Worm (Caenorhabditis elegans) whole organism, L1 larva: ENCODE measurements around the gene swan-2.

Experiments used
- C16A3.4 ChIP-seq: fragments of 150-350 bp; optimal IDR thresholded peaks from 2 replicates; lab custom pipeline; 2014; ENCODE audit warnings: missing biosample characterization, missing genetic modification characterization
- C34B4.2 ChIP-seq: sonication (generic microtip); optimal IDR thresholded peaks from 2 replicates; lab custom pipeline; 2017; ENCODE audit warnings: mild to moderate bottlenecking, missing genetic modification characterization, missing compliant biosample characterization
- aha-1 ChIP-seq: fragments of 150-350 bp; optimal IDR thresholded peaks from 2 replicates; lab custom pipeline; 2014; ENCODE audit warnings: missing biosample characterization, missing genetic modification characterization
- alr-1 ChIP-seq: fragments of 200-800 bp; sonication (Bioruptor generic); optimal IDR thresholded peaks from 2 replicates; lab custom pipeline; 2018; ENCODE audit warnings: borderline replicate concordance, mild to moderate bottlenecking, missing genetic modification characterization, missing compliant biosample characterization
- ceh-63 ChIP-seq: fragments of 200-800 bp; sonication (Bioruptor generic); optimal IDR thresholded peaks from 2 replicates; lab custom pipeline; 2018; ENCODE audit warnings: mild to moderate bottlenecking, missing genetic modification characterization, missing compliant biosample characterization
- ceh-8 ChIP-seq: fragments of 200-800 bp; sonication (Bioruptor generic); optimal IDR thresholded peaks from 2 replicates; lab custom pipeline; 2018; ENCODE audit warnings: mild to moderate bottlenecking, missing genetic modification characterization, moderate library complexity, missing compliant biosample characterization
- ceh-88 ChIP-seq: fragments of 200-800 bp; sonication (Bioruptor generic); IDR thresholded peaks from 2 replicates; pipeline ENCODE4 v1.3.6; 2022; ENCODE audit warnings: missing genetic modification characterization, missing compliant biosample characterization
- ceh-90 ChIP-seq: sonication (generic microtip); optimal IDR thresholded peaks from 2 replicates; lab custom pipeline; 2016; ENCODE audit warnings: missing genetic modification characterization, missing compliant biosample characterization
- ces-1 ChIP-seq: fragments of 150-350 bp; optimal IDR thresholded peaks from 2 replicates; lab custom pipeline; 2014; ENCODE audit warnings: missing biosample characterization, missing genetic modification reagents, missing genetic modification characterization
- dpl-1 ChIP-seq, 3 experiments: fragments of 150-350 bp in 2 of 3; sonication (generic microtip) in 1 of 3; optimal IDR thresholded peaks; 2 replicates each; lab custom pipeline; 2014 to 2017; ENCODE audit warnings: missing biosample characterization in 3 of 3, missing genetic modification characterization in 3 of 3, missing genetic modification reagents in 3 of 3
- efl-1 ChIP-seq, 4 experiments: fragments of 150-350 bp; optimal IDR thresholded peaks in 3 of 4; peaks in 1 of 4; 1 replicate in 1 of 4; 2 replicates in 3 of 4; lab custom pipeline; 2014; ENCODE audit warnings: missing biosample characterization in 2 of 4, missing genetic modification characterization in 2 of 4, missing genetic modification reagents in 2 of 4
- elt-2 ChIP-seq: sonication (generic microtip); optimal IDR thresholded peaks from 2 replicates; lab custom pipeline; 2016; ENCODE audit warnings: missing genetic modification characterization, mild to moderate bottlenecking, inconsistent platforms, missing compliant biosample characterization, missing genetic modification reagents
- elt-3 ChIP-seq, 6 experiments: fragments of 150-350 bp in 1 of 6; sonication (generic microtip); optimal IDR thresholded peaks; 2 replicates each; lab custom pipeline; 2017 to 2018; ENCODE audit warnings: missing biosample characterization in 6 of 6, missing genetic modification characterization in 6 of 6, inconsistent platforms in 1 of 6
- fkh-10 ChIP-seq: sonication (generic microtip); optimal IDR thresholded peaks from 2 replicates; lab custom pipeline; 2017; ENCODE audit warnings: missing biosample characterization, missing genetic modification reagents, missing genetic modification characterization
- fkh-4 ChIP-seq: sonication (generic microtip); optimal IDR thresholded peaks from 2 replicates; lab custom pipeline; 2016; ENCODE audit warnings: missing compliant biosample characterization, missing genetic modification characterization, borderline replicate concordance
- grh-1 ChIP-seq: fragments of 200-800 bp; sonication (Bioruptor generic); IDR thresholded peaks from 2 replicates; pipeline ENCODE4 v1.3.6; 2022; ENCODE audit warnings: missing genetic modification reagents, missing genetic modification characterization, missing compliant biosample characterization
- hlh-17 ChIP-seq: fragments of 200-800 bp; sonication (Bioruptor generic); optimal IDR thresholded peaks from 2 replicates; lab custom pipeline; 2018; ENCODE audit warnings: missing genetic modification characterization, mild to moderate bottlenecking, missing compliant biosample characterization, moderate library complexity, borderline replicate concordance
- lin-13 ChIP-seq: fragments of 150-350 bp; optimal IDR thresholded peaks from 2 replicates; lab custom pipeline; 2014; ENCODE audit warnings: missing biosample characterization, missing genetic modification reagents, missing genetic modification characterization
- lin-14 ChIP-seq: fragments of 200-800 bp; sonication (Bioruptor generic); optimal IDR thresholded peaks from 2 replicates; lab custom pipeline; 2018; ENCODE audit warnings: mild to moderate bottlenecking, missing genetic modification characterization, moderate library complexity, missing compliant biosample characterization
- lin-15B ChIP-seq: fragments of 150-350 bp; sonication (generic microtip); optimal IDR thresholded peaks from 3 replicates; lab custom pipeline; 2014; ENCODE audit warnings: missing biosample characterization, missing genetic modification characterization
- mab-9 ChIP-seq: fragments of 200-800 bp; sonication (Bioruptor generic); IDR thresholded peaks from 2 replicates; pipeline ENCODE4 v1.3.6; 2022; ENCODE audit warnings: missing genetic modification reagents, missing genetic modification characterization, missing compliant biosample characterization
- nhr-12 ChIP-seq: sonication (generic microtip); optimal IDR thresholded peaks from 2 replicates; lab custom pipeline; 2017; ENCODE audit warnings: missing biosample characterization, missing genetic modification characterization
- nhr-19 ChIP-seq: fragments of 200-800 bp; sonication (Bioruptor generic); conservative IDR thresholded peaks from 2 replicates; pipeline ENCODE4 v1.3.6; 2022; ENCODE audit warnings: missing genetic modification characterization, missing compliant biosample characterization
- nhr-20 ChIP-seq: sonication (generic microtip); optimal IDR thresholded peaks from 2 replicates; lab custom pipeline; 2016; ENCODE audit warnings: mild to moderate bottlenecking, missing genetic modification characterization, missing compliant biosample characterization
- nhr-28 ChIP-seq: fragments of 150-350 bp; optimal IDR thresholded peaks from 2 replicates; lab custom pipeline; 2014; ENCODE audit warnings: missing biosample characterization, missing genetic modification characterization
- nhr-47 ChIP-seq: sonication (generic microtip); optimal IDR thresholded peaks from 2 replicates; lab custom pipeline; 2016; ENCODE audit warnings: mild to moderate bottlenecking, missing genetic modification characterization, moderate library complexity, missing compliant biosample characterization
- nhr-71 ChIP-seq: sonication (generic microtip); optimal IDR thresholded peaks from 2 replicates; lab custom pipeline; 2016; ENCODE audit warnings: mild to moderate bottlenecking, missing genetic modification characterization, moderate library complexity, missing compliant biosample characterization
- nhr-77 ChIP-seq: fragments of 150-350 bp; optimal IDR thresholded peaks from 2 replicates; lab custom pipeline; 2014; ENCODE audit warnings: missing biosample characterization, missing genetic modification characterization
- nhr-90 ChIP-seq: sonication (generic microtip); optimal IDR thresholded peaks from 2 replicates; lab custom pipeline; 2016; ENCODE audit warnings: mild to moderate bottlenecking, missing genetic modification characterization, missing compliant biosample characterization; ENCODE audit not compliant: poor library complexity
- pag-3 ChIP-seq: sonication (generic microtip); optimal IDR thresholded peaks from 2 replicates; lab custom pipeline; 2017; ENCODE audit warnings: missing genetic modification characterization, mild to moderate bottlenecking, missing compliant biosample characterization, antibody characterized with exemption, borderline replicate concordance; ENCODE audit not compliant: insufficient read depth
- pqm-1 ChIP-seq: sonication (generic microtip); optimal IDR thresholded peaks from 3 replicates; lab custom pipeline; 2017; ENCODE audit warnings: missing biosample characterization, missing genetic modification characterization
- skn-1 ChIP-seq: fragments of 150-350 bp; optimal IDR thresholded peaks from 2 replicates; lab custom pipeline; 2014; ENCODE audit warnings: missing biosample characterization, missing genetic modification characterization
- snpc-4 ChIP-seq: fragments of 150-350 bp; optimal IDR thresholded peaks from 2 replicates; lab custom pipeline; 2014; ENCODE audit warnings: missing biosample characterization, missing genetic modification characterization
- sox-4 ChIP-seq: sonication (generic microtip); optimal IDR thresholded peaks from 2 replicates; lab custom pipeline; 2016; ENCODE audit warnings: missing genetic modification characterization, missing compliant biosample characterization
- sup-37 ChIP-seq: fragments of 200-800 bp; sonication (Bioruptor generic); optimal IDR thresholded peaks from 2 replicates; lab custom pipeline; 2018; ENCODE audit warnings: mild to moderate bottlenecking, missing genetic modification characterization, missing compliant biosample characterization
- swsn-7 ChIP-seq: sonication (generic microtip); optimal IDR thresholded peaks from 2 replicates; lab custom pipeline; 2016; ENCODE audit warnings: missing genetic modification characterization, missing compliant biosample characterization
- tbx-2 ChIP-seq: sonication (generic microtip); optimal IDR thresholded peaks from 2 replicates; lab custom pipeline; 2016; ENCODE audit warnings: missing genetic modification characterization, missing compliant biosample characterization
- tlp-1 ChIP-seq: fragments of 150-350 bp; optimal IDR thresholded peaks from 2 replicates; lab custom pipeline; 2014; ENCODE audit warnings: missing biosample characterization, missing genetic modification characterization
- unc-86 ChIP-seq: sonication (generic microtip); optimal IDR thresholded peaks from 2 replicates; lab custom pipeline; 2016; ENCODE audit warnings: missing genetic modification characterization, missing compliant biosample characterization
- xbp-1 ChIP-seq: sonication (generic microtip); optimal IDR thresholded peaks from 2 replicates; lab custom pipeline; 2016; ENCODE audit warnings: missing genetic modification characterization, missing compliant biosample characterization
- ztf-11 ChIP-seq, 2 experiments: sonication (generic microtip); optimal IDR thresholded peaks; 2 replicates each; lab custom pipeline; 2016 to 2017; ENCODE audit warnings: missing genetic modification characterization in 2 of 2, missing biosample characterization in 1 of 2, missing compliant biosample characterization in 1 of 2

Gene swan-2

ce11 chrV:13816877-13817276 is 12.8 kb upstream of the swan-2 start, which contains the start of gene F55B12.2:
F55B12.2 (minus strand) TSS chrV:13816977.
- TF ChIP-seq xbp-1 (tag; lab: Kevin White, UChicago) (no peak), tlp-1 (tag; lab: Kevin White, UChicago) (no peak), C16A3.4 (no peak), lin-14 (GFP tag; lab: Kevin White, UChicago) (no peak), lin-13 (no peak), skn-1 (no peak), sup-37 (GFP tag; lab: Kevin White, UChicago) (no peak), grh-1 (GFP tag; lab: Robert Waterston, UW) (no peak), nhr-47 (tag; lab: Kevin White, UChicago) (no peak), hlh-17 (GFP tag; lab: Kevin White, UChicago) (no peak), fkh-4 (no peak), nhr-20 (no peak), ceh-63 (GFP tag; lab: Kevin White, UChicago) (no peak), snpc-4 (no peak), pag-3 (tag; lab: Kevin White, UChicago) (no peak), ceh-88 (GFP tag; lab: Robert Waterston, UW) (no peak), alr-1 (no peak), dpl-1 (GFP tag; optimal IDR thresholded peaks at IDR 0.05; lab: Kevin White, UChicago) (no peak), nhr-19 (GFP tag; lab: Robert Waterston, UW) (no peak)

- TF ChIP-seq ceh-8 (GFP tag; lab: Kevin White, UChicago) (no peak), swsn-7 (tag; lab: Kevin White, UChicago) (no peak), tbx-2 (tag; lab: Kevin White, UChicago) (no peak), lin-15B (tag; lab: Kevin White, UChicago) (no peak), pqm-1 (tag; lab: Kevin White, UChicago) (no peak), sox-4 (tag; lab: Kevin White, UChicago) (no peak), nhr-12 (no peak), elt-2 (tag; lab: Kevin White, UChicago) (no peak), nhr-90 (tag; lab: Kevin White, UChicago) (no peak), elt-3 (tag; optimal IDR thresholded peaks at IDR 0.05; lab: Kevin White, UChicago) (no peak), nhr-77 (tag; lab: Kevin White, UChicago) (no peak), ztf-11 (tag; optimal IDR thresholded peaks at IDR 0.05; lab: Kevin White, UChicago) (no peak), lin-13 (no peak), tlp-1 (tag; lab: Kevin White, UChicago) (no peak), aha-1 (no peak), nhr-20 (no peak), fkh-10 (GFP tag; lab: Kevin White, UChicago) (no peak), mab-9 (no peak), ceh-90 (tag; lab: Kevin White, UChicago) (no peak), ces-1 (GFP tag; lab: Kevin White, UChicago) (no peak)
Observed at ce11 chrV:13812931-13813330, 8.8 kb upstream of the swan-2 start, which contains the start of gene ceh-24. ceh-24 (plus strand) TSS chrV:13813231.

ce11 chrV:13812330-13812729 is 8.2 kb upstream of the swan-2 start:
- TF ChIP-seq ceh-88 (GFP tag; lab: Robert Waterston, UW) (no peak), efl-1 (optimal IDR thresholded peaks at IDR 0.05; lab: Kevin White, UChicago) (no peak), efl-1 (GFP tag; optimal IDR thresholded peaks at IDR 0.05 in 1 of 2; lab: Kevin White, UChicago) (peak in 1 of 2 experiments; percentile 46), fkh-10 (GFP tag; lab: Kevin White, UChicago) (no peak), nhr-71 (no peak), snpc-4 (no peak), C34B4.2 (no peak), nhr-28 (tag; lab: Kevin White, UChicago) (no peak), lin-14 (GFP tag; lab: Kevin White, UChicago) (peak; percentile 48), unc-86 (no peak)
